Fruit fly (Drosophila melanogaster) whole organism, embryonic: Measurements from ENCODE around the gene CG6040.

Source experiments
- ATbp ChIP-seq: fragments of 200-800 bp; sonication (Bioruptor generic); optimal IDR thresholded peaks from 2 replicates; lab custom pipeline; 2017; ENCODE audit warnings: missing biosample characterization, mild to moderate bottlenecking, missing genetic modification characterization, missing genetic modification reagents
- Ada2b ChIP-seq: fragments of 200-800 bp; sonication (Bioruptor generic); IDR thresholded peaks from 2 replicates; pipeline ENCODE4 v1.3.6; 2022; ENCODE audit warnings: missing biosample characterization, missing genetic modification characterization
- Asciz ChIP-seq: fragments of 200-800 bp; sonication (Bioruptor generic); optimal IDR thresholded peaks from 2 replicates; lab custom pipeline; 2017; ENCODE audit warnings: missing biosample characterization, mild to moderate bottlenecking, missing genetic modification characterization, missing genetic modification reagents
- B-H2 ChIP-seq: fragments of 200-800 bp; sonication (Bioruptor generic); optimal IDR thresholded peaks from 2 replicates; lab custom pipeline; 2018; ENCODE audit warnings: missing biosample characterization, mild to moderate bottlenecking, missing genetic modification characterization
- Bgb ChIP-seq: fragments of 200-800 bp; sonication (Bioruptor generic); IDR thresholded peaks from 2 replicates; pipeline ENCODE4 v1.3.6; 2022; ENCODE audit warnings: missing biosample characterization, missing genetic modification characterization; ENCODE audit not compliant: partially characterized antibody
- CG1024 ChIP-seq: fragments of 200-800 bp; sonication (Bioruptor generic); IDR thresholded peaks from 2 replicates; pipeline ENCODE4 v1.3.6; 2022; ENCODE audit warnings: missing biosample characterization, missing genetic modification characterization
- CG10366 ChIP-seq: fragments of 200-800 bp; sonication (Bioruptor generic); IDR thresholded peaks from 2 replicates; pipeline ENCODE4 v1.3.6; 2022; ENCODE audit warnings: missing biosample characterization, missing genetic modification characterization
- CG10565 ChIP-seq: fragments of 200-800 bp; sonication (Bioruptor generic); optimal IDR thresholded peaks from 3 replicates; lab custom pipeline; 2016; ENCODE audit warnings: missing biosample characterization, mild to moderate bottlenecking, missing genetic modification characterization
- CG12071 ChIP-seq: fragments of 200-800 bp; sonication (Bioruptor generic); optimal IDR thresholded peaks from 3 replicates; lab custom pipeline; 2018; ENCODE audit warnings: missing biosample characterization, mild to moderate bottlenecking, missing genetic modification characterization
- CG12104 ChIP-seq: fragments of 200-800 bp; sonication (Bioruptor generic); optimal IDR thresholded peaks from 3 replicates; lab custom pipeline; 2016; ENCODE audit warnings: missing biosample characterization, missing genetic modification characterization
- CG12744 ChIP-seq: fragments of 200-800 bp; sonication (Bioruptor generic); optimal IDR thresholded peaks from 2 replicates; lab custom pipeline; 2016; ENCODE audit warnings: missing biosample characterization, missing genetic modification characterization
- CG12769 ChIP-seq: fragments of 200-800 bp; sonication (Bioruptor generic); optimal IDR thresholded peaks from 2 replicates; lab custom pipeline; 2019; ENCODE audit warnings: missing biosample characterization, mild to moderate bottlenecking, missing genetic modification characterization, moderate library complexity
- CG13123 ChIP-seq: fragments of 200-800 bp; sonication (Bioruptor generic); optimal IDR thresholded peaks from 2 replicates; lab custom pipeline; 2016; ENCODE audit warnings: missing biosample characterization, missing genetic modification characterization
- CG13424 ChIP-seq: fragments of 200-800 bp; sonication (Bioruptor generic); optimal IDR thresholded peaks from 2 replicates; lab custom pipeline; 2019; ENCODE audit warnings: missing biosample characterization, mild to moderate bottlenecking, missing genetic modification characterization, moderate library complexity
- CG14014 ChIP-seq: fragments of 200-800 bp; sonication (Bioruptor generic); IDR thresholded peaks from 2 replicates; pipeline ENCODE4 v1.3.6; 2022; ENCODE audit warnings: missing biosample characterization, missing genetic modification characterization
- CG16863 ChIP-seq: fragments of 200-800 bp; sonication (Bioruptor generic); optimal IDR thresholded peaks from 3 replicates; lab custom pipeline; 2016; ENCODE audit warnings: missing biosample characterization, missing genetic modification characterization
- CG17829 ChIP-seq: fragments of 200-800 bp; optimal IDR thresholded peaks from 2 replicates; lab custom pipeline; 2019; ENCODE audit warnings: missing biosample characterization, mild to moderate bottlenecking, missing genetic modification characterization, moderate library complexity
- CG18476 ChIP-seq: fragments of 200-800 bp; sonication (Bioruptor generic); optimal IDR thresholded peaks from 2 replicates; lab custom pipeline; 2016; ENCODE audit warnings: missing biosample characterization, mild to moderate bottlenecking, missing genetic modification characterization
- CG31441 ChIP-seq: fragments of 200-800 bp; sonication (Bioruptor generic); IDR thresholded peaks from 2 replicates; pipeline ENCODE4 v1.3.6; 2022; ENCODE audit warnings: missing biosample characterization, missing genetic modification characterization
- CG3847 ChIP-seq: fragments of 200-800 bp; sonication (Bioruptor generic); IDR thresholded peaks from 2 replicates; pipeline ENCODE4 v1.3.6; 2022; ENCODE audit warnings: missing biosample characterization, missing genetic modification characterization
- D ChIP-seq, 2 experiments: fragments of 200-800 bp in 1 of 2; fragments of >200 bp in 1 of 2; sonication (Bioruptor generic) in 1 of 2; optimal IDR thresholded peaks; 2 replicates in 1 of 2; 3 replicates in 1 of 2; lab custom pipeline; 2017; ENCODE audit warnings: mild to moderate bottlenecking in 1 of 2, missing biosample characterization in 1 of 2, missing genetic modification characterization in 1 of 2, missing genetic modification reagents in 1 of 2
- Dek ChIP-seq: fragments of 200-800 bp; sonication (Bioruptor generic); optimal IDR thresholded peaks from 3 replicates; lab custom pipeline; 2019; ENCODE audit warnings: missing biosample characterization, mild to moderate bottlenecking, missing genetic modification characterization, moderate library complexity
- E2f1 ChIP-seq: fragments of 200-800 bp; sonication (Bioruptor generic); IDR thresholded peaks from 2 replicates; pipeline ENCODE4 v1.3.6; 2022; ENCODE audit warnings: missing biosample characterization, missing genetic modification characterization
- Elba2 ChIP-seq: fragments of 200-800 bp; sonication (Bioruptor generic); optimal IDR thresholded peaks from 3 replicates; lab custom pipeline; 2016; ENCODE audit warnings: missing biosample characterization, missing genetic modification characterization
- Gsc ChIP-seq: fragments of 200-800 bp; sonication (Bioruptor generic); IDR thresholded peaks from 2 replicates; pipeline ENCODE4 v1.3.6; 2022; ENCODE audit warnings: missing biosample characterization, missing genetic modification characterization
- Hr3 ChIP-seq: fragments of 200-800 bp; sonication (Bioruptor generic); optimal IDR thresholded peaks from 3 replicates; lab custom pipeline; 2016; ENCODE audit warnings: missing biosample characterization, missing genetic modification characterization
- Hr51 ChIP-seq, 2 experiments: fragments of 200-800 bp; sonication (Bioruptor generic); optimal IDR thresholded peaks; 2 replicates in 1 of 2; 3 replicates in 1 of 2; lab custom pipeline; 2016 to 2018; ENCODE audit warnings: missing biosample characterization in 2 of 2, missing genetic modification characterization in 2 of 2, mild to moderate bottlenecking in 1 of 2, moderate library complexity in 1 of 2
- MTF-1 ChIP-seq: fragments of 200-800 bp; sonication (Bioruptor generic); optimal IDR thresholded peaks from 2 replicates; lab custom pipeline; 2018; ENCODE audit warnings: missing biosample characterization, mild to moderate bottlenecking, missing genetic modification characterization, borderline replicate concordance
- NC2β ChIP-seq: fragments of 200-800 bp; sonication (Bioruptor generic); optimal IDR thresholded peaks from 2 replicates; lab custom pipeline; 2016; ENCODE audit warnings: missing biosample characterization, missing genetic modification characterization
- NK7.1 ChIP-seq: fragments of 200-800 bp; sonication (Bioruptor generic); optimal IDR thresholded peaks from 3 replicates; lab custom pipeline; 2016; ENCODE audit warnings: missing biosample characterization, missing genetic modification characterization
- Rx ChIP-seq: fragments of 200-800 bp; sonication (Bioruptor generic); IDR thresholded peaks from 2 replicates; pipeline ENCODE4 v1.3.6; 2022; ENCODE audit warnings: missing biosample characterization, missing genetic modification characterization
- bsh ChIP-seq, 2 experiments: fragments of 200-800 bp; sonication (Bioruptor generic); optimal IDR thresholded peaks; 2 replicates each; lab custom pipeline; 2017 to 2018; ENCODE audit warnings: mild to moderate bottlenecking in 2 of 2, missing biosample characterization in 2 of 2, missing genetic modification characterization in 2 of 2, moderate library complexity in 1 of 2
- cas ChIP-seq: fragments of 200-800 bp; sonication (Bioruptor generic); IDR thresholded peaks from 2 replicates; pipeline ENCODE4 v1.3.6; 2022; ENCODE audit warnings: missing biosample characterization, missing genetic modification characterization
- caup ChIP-seq: fragments of 200-800 bp; sonication (Bioruptor generic); optimal IDR thresholded peaks from 3 replicates; lab custom pipeline; 2017; ENCODE audit warnings: missing biosample characterization, mild to moderate bottlenecking, missing genetic modification characterization, moderate library complexity; ENCODE audit not compliant: severe bottlenecking
- dan ChIP-seq: fragments of 200-800 bp; sonication (Bioruptor generic); IDR thresholded peaks from 2 replicates; pipeline ENCODE4 v1.3.6; 2022; ENCODE audit warnings: missing biosample characterization, missing genetic modification characterization
- grau ChIP-seq: fragments of 200-800 bp; optimal IDR thresholded peaks from 3 replicates; lab custom pipeline; 2019; ENCODE audit warnings: missing biosample characterization, mild to moderate bottlenecking, missing genetic modification characterization, moderate library complexity
- klu ChIP-seq: fragments of 200-800 bp; sonication (Bioruptor generic); IDR thresholded peaks from 2 replicates; pipeline ENCODE4 v1.3.6; 2022; ENCODE audit warnings: missing biosample characterization, missing genetic modification characterization
- mirr ChIP-seq: fragments of 200-800 bp; sonication (Bioruptor generic); optimal IDR thresholded peaks from 3 replicates; lab custom pipeline; 2018; ENCODE audit warnings: missing biosample characterization, mild to moderate bottlenecking, missing genetic modification characterization
- mld ChIP-seq: fragments of 200-800 bp; sonication (Bioruptor generic); IDR thresholded peaks from 3 replicates; pipeline ENCODE4 v1.3.6; 2022; ENCODE audit warnings: missing biosample characterization, missing genetic modification characterization; ENCODE audit not compliant: partially characterized antibody
- pan ChIP-seq, 4 experiments: fragments of >200 bp in 3 of 4; fragments of 200-800 bp in 1 of 4; sonication (Bioruptor generic) in 1 of 4; optimal IDR thresholded peaks in 3 of 4; IDR thresholded peaks in 1 of 4; 2 replicates each; pipeline versions ENCODE4 v1.3.6 to Lab custom; 2017 to 2022; ENCODE audit warnings: missing biosample characterization in 2 of 4, missing genetic modification characterization in 2 of 4, mixed read lengths in 1 of 4
- pros ChIP-seq: fragments of 200-800 bp; sonication (Bioruptor generic); optimal IDR thresholded peaks from 3 replicates; lab custom pipeline; 2019; ENCODE audit warnings: missing biosample characterization, mild to moderate bottlenecking, missing genetic modification characterization, moderate library complexity
- psq ChIP-seq: fragments of 200-800 bp; sonication (Bioruptor generic); optimal IDR thresholded peaks from 2 replicates; lab custom pipeline; 2017; ENCODE audit warnings: missing biosample characterization, missing genetic modification characterization
- scrt ChIP-seq: fragments of 200-800 bp; sonication (Bioruptor generic); optimal IDR thresholded peaks from 2 replicates; lab custom pipeline; 2018; ENCODE audit warnings: missing biosample characterization, mild to moderate bottlenecking, missing genetic modification characterization, moderate library complexity
- slbo ChIP-seq: fragments of 200-800 bp; sonication (Bioruptor generic); IDR thresholded peaks from 2 replicates; pipeline ENCODE4 v1.3.6; 2022; ENCODE audit warnings: missing biosample characterization, missing genetic modification characterization
- sqz ChIP-seq: fragments of 200-800 bp; sonication (Bioruptor generic); optimal IDR thresholded peaks from 3 replicates; lab custom pipeline; 2018; ENCODE audit warnings: missing biosample characterization, mild to moderate bottlenecking, missing genetic modification characterization
- sug ChIP-seq: fragments of 200-800 bp; optimal IDR thresholded peaks from 2 replicates; lab custom pipeline; 2019; ENCODE audit warnings: missing biosample characterization, mild to moderate bottlenecking, missing genetic modification characterization, moderate library complexity
- trh ChIP-seq: fragments of 200-800 bp; sonication (Bioruptor generic); optimal IDR thresholded peaks from 2 replicates; lab custom pipeline; 2016; ENCODE audit warnings: missing biosample characterization, missing genetic modification characterization

Gene CG6040

DNA sequence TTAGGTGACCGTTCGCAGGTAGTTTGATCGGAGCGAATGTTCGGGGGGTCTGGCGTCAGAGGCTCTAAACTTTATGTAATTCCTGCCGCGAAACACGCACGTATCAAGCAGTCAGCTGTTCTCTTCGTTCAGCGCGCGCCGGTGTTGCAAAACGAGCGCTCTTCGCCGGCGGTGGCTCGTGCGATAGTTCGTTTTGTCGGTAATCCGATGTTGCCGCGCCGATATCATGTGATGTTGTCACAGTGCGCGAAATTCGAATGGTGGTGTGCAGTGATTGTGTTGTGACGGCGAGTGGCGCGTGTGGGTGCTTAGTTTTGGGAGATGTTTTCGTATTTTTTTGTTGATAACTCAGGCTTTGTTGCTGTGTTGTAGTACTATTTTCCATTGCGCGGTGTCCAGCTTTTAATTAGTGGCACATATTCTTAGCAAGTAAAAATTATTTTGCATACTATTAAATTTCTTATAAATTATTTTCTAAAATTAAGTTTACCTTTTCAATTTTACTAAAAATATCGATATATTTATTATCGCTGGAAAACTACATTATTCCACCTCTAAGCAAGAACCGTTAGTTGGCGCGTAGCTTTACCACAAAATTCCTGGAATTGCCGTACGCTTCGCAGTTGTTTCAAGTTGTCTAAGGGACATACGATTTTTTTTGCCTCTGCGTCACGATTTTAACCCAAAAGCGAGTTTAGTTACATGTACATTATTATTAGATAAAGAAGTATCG lies 60.1 kb downstream of the CG6040 start, which contains the start of gene nanos (continued):
- TF ChIP-seq scrt (GFP tag; lab: Kevin White, UChicago) (no peak), CG1024 (peak; percentile 42; the same call in 1 of the 2 replicates), CG12769 (tag; lab: Kevin White, UChicago) (peak; percentile 57), pan (optimal IDR thresholded peaks at IDR 0.05; lab: Kevin White, UChicago) (no peak), pan (GFP tag; optimal IDR thresholded peaks at IDR 0.05 in 1 of 2, IDR thresholded peaks at IDR 0.05 in 1 of 2) (no peak), trh (GFP tag; lab: Kevin White, UChicago) (no peak), mld (peak; percentile 95), E2f1 (peak; percentile 83), CG10366 (GFP tag; lab: Robert Waterston, UW) (peak; percentile 58), D (optimal IDR thresholded peaks at IDR 0.05; lab: Kevin White, UChicago) (no peak), D (GFP tag; optimal IDR thresholded peaks at IDR 0.05; lab: Kevin White, UChicago) (peak; percentile 3), psq (GFP tag; lab: Kevin White, UChicago) (no peak), Dek (tag; lab: Kevin White, UChicago) (peak; percentile 61), MTF-1 (GFP tag; lab: Kevin White, UChicago) (peak; percentile 32), CG13424 (tag; lab: Kevin White, UChicago) (peak; percentile 47), CG10565 (no peak), CG12071 (GFP tag; lab: Kevin White, UChicago) (no peak), dan (GFP tag; lab: Robert Waterston, UW) (no peak), slbo (GFP tag; lab: Robert Waterston, UW) (peak; percentile 86), CG12744 (GFP tag; lab: Kevin White, UChicago) (peak; percentile 34), Hr3 (GFP tag; lab: Kevin White, UChicago) (peak; percentile 42), CG3847 (GFP tag; lab: Robert Waterston, UW) (peak; percentile 92), Ada2b (GFP tag; lab: Robert Waterston, UW) (peak; percentile 44; the same call in 1 of the 2 replicates), CG17829 (peak; percentile 28), ATbp (GFP tag; lab: Kevin White, UChicago) (no peak), caup (GFP tag; lab: Kevin White, UChicago) (peak; percentile 81), CG12104 (GFP tag; lab: Kevin White, UChicago) (peak; percentile 53), Bgb (GFP tag; lab: Robert Waterston, UW) (peak; percentile 100), sqz (GFP tag; lab: Kevin White, UChicago) (no peak), CG31441 (peak; percentile 69), CG18476 (GFP tag; lab: Kevin White, UChicago) (peak; percentile 33), CG14014 (peak; percentile 49; the same call in 1 of the 2 replicates), klu (GFP tag; lab: Robert Waterston, UW) (peak; percentile 37), mirr (GFP tag; lab: Kevin White, UChicago) (peak; percentile 63), grau (tag; lab: Kevin White, UChicago) (peak; percentile 51), Elba2 (GFP tag; lab: Kevin White, UChicago) (no peak), CG16863 (GFP tag; lab: Kevin White, UChicago) (peak; percentile 28), CG13123 (GFP tag; lab: Kevin White, UChicago) (peak; percentile 41), B-H2 (GFP tag; lab: Kevin White, UChicago) (peak; percentile 82), Hr51 (GFP tag; optimal IDR thresholded peaks at IDR 0.05; lab: Kevin White, UChicago) (peak; percentile 27 to 82), cas (GFP tag; lab: Robert Waterston, UW) (no peak; the same call in 1 of the 2 replicates), Gsc (GFP tag; lab: Robert Waterston, UW) (no peak), Rx (peak; percentile 42; the same call in 1 of the 2 replicates), Asciz (GFP tag; lab: Kevin White, UChicago) (no peak), sug (tag; lab: Kevin White, UChicago) (peak; percentile 97), NK7.1 (GFP tag; lab: Kevin White, UChicago) (peak; percentile 38), pros (no peak), NC2β (GFP tag; lab: Kevin White, UChicago) (peak; percentile 56), bsh (GFP tag; optimal IDR thresholded peaks at IDR 0.05; lab: Kevin White, UChicago) (peak in 1 of 2 experiments; percentile 2)
